Fruit fly (Drosophila melanogaster) whole organism, wandering third instar larva: ENCODE results near the gene CG8668.

Source experiments
- Abd-B ChIP-seq: fragments of >200 bp; optimal IDR thresholded peaks from 2 replicates; lab custom pipeline; 2017; ENCODE audit warnings: missing biosample characterization, missing genetic modification characterization
- CG32264 ChIP-seq: fragments of 200-800 bp; sonication (Bioruptor generic); optimal IDR thresholded peaks from 2 replicates; lab custom pipeline; 2016; ENCODE audit warnings: missing biosample characterization, missing genetic modification characterization
- CG9705 ChIP-seq: fragments of 200-800 bp; sonication (Bioruptor generic); optimal IDR thresholded peaks from 2 replicates; lab custom pipeline; 2018; ENCODE audit warnings: missing biosample characterization, mild to moderate bottlenecking, missing genetic modification characterization
- CrebA ChIP-seq: fragments of 200-800 bp; sonication (Bioruptor generic); optimal IDR thresholded peaks from 2 replicates; lab custom pipeline; 2016; ENCODE audit warnings: missing biosample characterization, mild to moderate bottlenecking, missing genetic modification characterization, borderline replicate concordance
- Dfd ChIP-seq: fragments of >200 bp; optimal IDR thresholded peaks from 2 replicates; lab custom pipeline; 2017; ENCODE audit warnings: missing biosample characterization, missing genetic modification characterization
- Dif ChIP-seq: fragments of 200-275, 200-300 bp; sonication (Bioruptor generic); optimal IDR thresholded peaks from 2 replicates; lab custom pipeline; 2018; ENCODE audit warnings: missing biosample characterization, missing genetic modification characterization; ENCODE audit not compliant: partially characterized antibody
- GATAd ChIP-seq: sonication (Bioruptor generic); optimal IDR thresholded peaks from 2 replicates; lab custom pipeline; 2016; ENCODE audit warnings: missing biosample characterization, missing genetic modification characterization
- HLH106 ChIP-seq: fragments of 200-800 bp; optimal IDR thresholded peaks from 3 replicates; lab custom pipeline; 2019; ENCODE audit warnings: missing biosample characterization, mild to moderate bottlenecking, missing genetic modification characterization, moderate library complexity
- Hnf4 ChIP-seq: fragments of 200-800 bp; sonication (Bioruptor generic); optimal IDR thresholded peaks from 2 replicates; lab custom pipeline; 2016; ENCODE audit warnings: missing biosample characterization, mild to moderate bottlenecking, missing genetic modification characterization
- Hr78 ChIP-seq: fragments of >200 bp; optimal IDR thresholded peaks from 2 replicates; lab custom pipeline; 2017; ENCODE audit warnings: missing biosample characterization, missing genetic modification characterization
- Hr83 ChIP-seq: fragments of 200-300 bp; sonication (Bioruptor generic); optimal IDR thresholded peaks from 2 replicates; lab custom pipeline; 2016; ENCODE audit warnings: missing biosample characterization, mild to moderate bottlenecking, missing genetic modification characterization, moderate library complexity; ENCODE audit not compliant: poor library complexity, severe bottlenecking
- Jra ChIP-seq: sonication (Bioruptor generic); optimal IDR thresholded peaks from 2 replicates; lab custom pipeline; 2016; ENCODE audit warnings: missing biosample characterization, missing genetic modification characterization
- Mio ChIP-seq: sonication (Bioruptor generic); optimal IDR thresholded peaks from 2 replicates; lab custom pipeline; 2016; ENCODE audit warnings: missing biosample characterization, missing genetic modification characterization
- Myc ChIP-seq: fragments of >200 bp; optimal IDR thresholded peaks from 2 replicates; lab custom pipeline; 2017
- N ChIP-seq: fragments of >200 bp; optimal IDR thresholded peaks from 2 replicates; lab custom pipeline; 2018; ENCODE audit warnings: missing biosample characterization, missing external identifiers, missing genetic modification characterization
- OdsH ChIP-seq: fragments of 200-800 bp; sonication (Bioruptor generic); optimal IDR thresholded peaks from 2 replicates; lab custom pipeline; 2016; ENCODE audit warnings: missing biosample characterization, mild to moderate bottlenecking, missing genetic modification characterization
- Rel ChIP-seq, 2 experiments: fragments of 200-800 bp; sonication (Bioruptor generic) in 1 of 2; optimal IDR thresholded peaks; 2 replicates in 1 of 2; 3 replicates in 1 of 2; lab custom pipeline; 2016 to 2019; ENCODE audit warnings: mild to moderate bottlenecking in 2 of 2, missing biosample characterization in 2 of 2, missing genetic modification characterization in 2 of 2, moderate library complexity in 1 of 2
- Sp1 ChIP-seq: fragments of 200-800 bp; sonication (Bioruptor generic); optimal IDR thresholded peaks from 3 replicates; lab custom pipeline; 2019; ENCODE audit warnings: missing biosample characterization, mild to moderate bottlenecking, missing genetic modification characterization, moderate library complexity
- Vsx2 ChIP-seq: fragments of 200-300, 225-300 bp; sonication (Bioruptor generic); optimal IDR thresholded peaks from 2 replicates; lab custom pipeline; 2018; ENCODE audit warnings: missing biosample characterization, missing genetic modification characterization; ENCODE audit not compliant: partially characterized antibody
- br ChIP-seq: fragments of 200-800 bp; sonication (Bioruptor generic); optimal IDR thresholded peaks from 2 replicates; lab custom pipeline; 2016; ENCODE audit warnings: missing biosample characterization, missing genetic modification characterization
- brk ChIP-seq: fragments of 200-800 bp; sonication (Bioruptor generic); optimal IDR thresholded peaks from 2 replicates; lab custom pipeline; 2016; ENCODE audit warnings: missing biosample characterization, mild to moderate bottlenecking, missing genetic modification characterization
- dl ChIP-seq, 2 experiments: fragments of 175-275, 200-275 bp in 1 of 2; fragments of 200-275 bp in 1 of 2; sonication (Bioruptor generic); optimal IDR thresholded peaks; lab custom pipeline; 2018; ENCODE audit warnings: mild to moderate bottlenecking in 2 of 2, missing biosample characterization in 2 of 2, missing genetic modification characterization in 2 of 2, moderate library complexity in 2 of 2; ENCODE audit not compliant: partially characterized antibody in 2 of 2, insufficient read depth in 1 of 2
- dmrt93B ChIP-seq: fragments of 200-800 bp; sonication (Bioruptor generic); optimal IDR thresholded peaks from 2 replicates; lab custom pipeline; 2018; ENCODE audit warnings: missing biosample characterization, mild to moderate bottlenecking, missing genetic modification characterization
- dsf ChIP-seq: sonication (Bioruptor generic); optimal IDR thresholded peaks from 2 replicates; lab custom pipeline; 2016; ENCODE audit warnings: missing biosample characterization, missing genetic modification characterization, borderline replicate concordance
- ey ChIP-seq: fragments of 200-800 bp; sonication (Bioruptor generic); optimal IDR thresholded peaks from 2 replicates; lab custom pipeline; 2016; ENCODE audit warnings: missing biosample characterization, missing genetic modification characterization
- foxo ChIP-seq, 2 experiments: fragments of 200-800 bp; sonication (Bioruptor generic); optimal IDR thresholded peaks; 2 replicates in 1 of 2; 3 replicates in 1 of 2; lab custom pipeline; 2016 to 2017; ENCODE audit warnings: missing biosample characterization in 2 of 2, missing genetic modification characterization in 2 of 2
- fru ChIP-seq: fragments of 200-800 bp; sonication (Bioruptor generic); optimal IDR thresholded peaks from 3 replicates; lab custom pipeline; 2016; ENCODE audit warnings: missing biosample characterization, mild to moderate bottlenecking, missing genetic modification characterization
- h ChIP-seq: fragments of 200-800 bp; sonication (Bioruptor generic); optimal IDR thresholded peaks from 3 replicates; lab custom pipeline; 2016; ENCODE audit warnings: missing biosample characterization, mild to moderate bottlenecking, missing genetic modification characterization
- jim ChIP-seq: fragments of 175-275, 200-325 bp; sonication (Bioruptor generic); optimal IDR thresholded peaks from 2 replicates; lab custom pipeline; 2016; ENCODE audit warnings: missing biosample characterization, mild to moderate bottlenecking, missing genetic modification characterization
- lola ChIP-seq: fragments of >200 bp; optimal IDR thresholded peaks from 2 replicates; lab custom pipeline; 2017; ENCODE audit warnings: missing biosample characterization, missing genetic modification characterization
- pan ChIP-seq: fragments of >200 bp; optimal IDR thresholded peaks from 2 replicates; lab custom pipeline; 2017
- psq ChIP-seq: fragments of 200-800 bp; sonication (Bioruptor generic); optimal IDR thresholded peaks from 3 replicates; lab custom pipeline; 2017; ENCODE audit warnings: missing biosample characterization, mild to moderate bottlenecking, missing genetic modification characterization, moderate library complexity
- rgr ChIP-seq: fragments of 200-800 bp; sonication (Bioruptor generic); optimal IDR thresholded peaks from 3 replicates; lab custom pipeline; 2016; ENCODE audit warnings: missing biosample characterization, mild to moderate bottlenecking, missing genetic modification characterization
- sage ChIP-seq: fragments of 200-800 bp; sonication (Bioruptor generic); optimal IDR thresholded peaks from 2 replicates; lab custom pipeline; 2016; ENCODE audit warnings: missing biosample characterization, mild to moderate bottlenecking, missing genetic modification characterization
- sv ChIP-seq: fragments of 200-800 bp; sonication (Bioruptor generic); optimal IDR thresholded peaks from 3 replicates; lab custom pipeline; 2016; ENCODE audit warnings: missing biosample characterization, missing genetic modification characterization
- tai ChIP-seq: sonication (Bioruptor generic); optimal IDR thresholded peaks from 2 replicates; lab custom pipeline; 2016; ENCODE audit warnings: missing biosample characterization, missing genetic modification characterization
- usp ChIP-seq: fragments of >200 bp; optimal IDR thresholded peaks from 2 replicates; lab custom pipeline; 2017; ENCODE audit warnings: missing biosample characterization, missing genetic modification characterization
- woc ChIP-seq: sonication (Bioruptor generic); optimal IDR thresholded peaks from 2 replicates; lab custom pipeline; 2016; ENCODE audit warnings: missing biosample characterization, mild to moderate bottlenecking, missing genetic modification characterization

The CG8668 gene

dm6 chr2L:8083427-8084295 lies 43.1 kb upstream of the CG8668 start:
- TF ChIP-seq Sp1 (GFP tag; lab: Kevin White, UChicago) (peak; percentile 15), dmrt93B (GFP tag; lab: Kevin White, UChicago) (no peak), GATAd (no peak), sv (GFP tag; lab: Kevin White, UChicago) (no peak), Hr78 (GFP tag; lab: Kevin White, UChicago) (peak; percentile 38), ey (GFP tag; lab: Kevin White, UChicago) (no peak), brk (GFP tag; lab: Kevin White, UChicago) (no peak), tai (GFP tag; lab: Kevin White, UChicago) (no peak), foxo (GFP tag; optimal IDR thresholded peaks at IDR 0.05; lab: Kevin White, UChicago) (no peak), fru (GFP tag; lab: Kevin White, UChicago) (peak; percentile 18), N (peak; percentile 96), Myc (lab: Kevin White, UChicago) (no peak), Hnf4 (GFP tag; lab: Kevin White, UChicago) (no peak), Abd-B (GFP tag; lab: Kevin White, UChicago) (peak; percentile 4), Vsx2 (no peak), lola (GFP tag; lab: Kevin White, UChicago) (no peak), rgr (GFP tag; lab: Kevin White, UChicago) (peak; percentile 46), br (GFP tag; lab: Kevin White, UChicago) (peak; percentile 12), usp (GFP tag; lab: Kevin White, UChicago) (no peak), dl (GFP tag; optimal IDR thresholded peaks at IDR 0.05; lab: Kevin White, UChicago; ENCODE audit: insufficient read depth in 1 of 2, partially characterized antibody in 2 of 2) (peak in 1 of 2 experiments; percentile 63), CG32264 (GFP tag; lab: Kevin White, UChicago) (no peak), pan (lab: Kevin White, UChicago) (no peak), psq (GFP tag; lab: Kevin White, UChicago) (peak; percentile 24), Mio (GFP tag; lab: Kevin White, UChicago) (no peak), Dfd (GFP tag; lab: Kevin White, UChicago) (no peak), Rel (GFP tag; optimal IDR thresholded peaks at IDR 0.05; lab: Kevin White, UChicago) (no peak), Rel (tag; optimal IDR thresholded peaks at IDR 0.05; lab: Kevin White, UChicago) (peak; percentile 55), woc (GFP tag; lab: Kevin White, UChicago) (no peak), jim (GFP tag; lab: Kevin White, UChicago) (no peak), HLH106 (tag; lab: Kevin White, UChicago) (no peak), Hr83 (peak; percentile 61), CG9705 (GFP tag; lab: Kevin White, UChicago) (no peak), dsf (GFP tag; lab: Kevin White, UChicago) (no peak), h (peak; percentile 6), CrebA (GFP tag; lab: Kevin White, UChicago) (no peak), sage (no peak), OdsH (GFP tag; lab: Kevin White, UChicago) (no peak), Jra (GFP tag; lab: Kevin White, UChicago) (no peak), Dif (GFP tag; lab: Kevin White, UChicago) (peak; percentile 78)
- TF ChIP-seq, all 38 proteins: peak for 13
